Fruit fly (Drosophila melanogaster): ENCODE results near the gene ymp.

- TF ChIP-seq da (GFP tag; optimal IDR thresholded peaks at IDR 0.05) (no peak), CG10959 (GFP tag; IDR thresholded peaks at IDR 0.05) (no peak), ind (GFP tag; optimal IDR thresholded peaks at IDR 0.05) (no peak), CG11247 (GFP tag; IDR thresholded peaks at IDR 0.05) (no peak), CG3726 (GFP tag; IDR thresholded peaks at IDR 0.05) (no peak), Camta (GFP tag; optimal IDR thresholded peaks at IDR 0.05) (no peak), pzg (GFP tag; optimal IDR thresholded peaks at IDR 0.05) (no peak)
Measured at dm6 chr3R:25633865-25634460, 25.0 kb upstream of the ymp start.

Measured in whole organism, embryonic.